Worm (Caenorhabditis elegans) whole organism, young adult: ENCODE results near the gene emc-1.
A peak's percentile ranks its signal among the peaks of the same experiment; 100 is the strongest.

Experiments used
- F10E7.11 ChIP-seq: sonication (generic microtip); optimal IDR thresholded peaks from 2 replicates; lab custom pipeline; 2017; ENCODE audit warnings: mild to moderate bottlenecking, missing genetic modification characterization, moderate library complexity, missing compliant biosample characterization
- F22D6.2 ChIP-seq: sonication (generic microtip); optimal IDR thresholded peaks from 2 replicates; lab custom pipeline; 2016; ENCODE audit warnings: mild to moderate bottlenecking, missing genetic modification characterization, missing compliant biosample characterization
- F52B5.7 ChIP-seq: sonication (generic microtip); optimal IDR thresholded peaks from 2 replicates; lab custom pipeline; 2016; ENCODE audit warnings: mild to moderate bottlenecking, missing genetic modification characterization, missing compliant biosample characterization
- T26A5.8 ChIP-seq: sonication (generic microtip); optimal IDR thresholded peaks from 2 replicates; lab custom pipeline; 2016; ENCODE audit warnings: missing genetic modification characterization, missing compliant biosample characterization
- Y53G8AR.9 ChIP-seq: fragments of 200-800 bp; sonication (Bioruptor generic); conservative IDR thresholded peaks from 2 replicates; pipeline ENCODE4 v1.3.6; 2022; ENCODE audit warnings: missing genetic modification reagents, missing genetic modification characterization, missing compliant biosample characterization
- Y56A3A.18 ChIP-seq: fragments of 200-800 bp; sonication (Bioruptor generic); IDR thresholded peaks from 2 replicates; pipeline ENCODE4 v1.3.6; 2022; ENCODE audit warnings: missing genetic modification reagents, missing genetic modification characterization, missing compliant biosample characterization
- Y95B8A.8 ChIP-seq: fragments of 200-800 bp; sonication (Bioruptor generic); IDR thresholded peaks from 2 replicates; pipeline ENCODE4 v1.3.6; 2022; ENCODE audit warnings: missing genetic modification reagents, missing genetic modification characterization, missing compliant biosample characterization
- aptf-2 ChIP-seq: fragments of 200-800 bp; sonication (Bioruptor generic); conservative IDR thresholded peaks from 2 replicates; pipeline ENCODE4 v1.3.6; 2022; ENCODE audit warnings: missing genetic modification reagents, missing genetic modification characterization, missing compliant biosample characterization
- aptf-3 ChIP-seq: fragments of 200-800 bp; sonication (Bioruptor generic); IDR thresholded peaks from 2 replicates; pipeline ENCODE4 v1.3.6; 2022; ENCODE audit warnings: missing genetic modification characterization, missing compliant biosample characterization
- athp-1 ChIP-seq: sonication (generic microtip); optimal IDR thresholded peaks from 2 replicates; lab custom pipeline; 2017; ENCODE audit warnings: mild to moderate bottlenecking, missing genetic modification characterization, missing compliant biosample characterization
- bed-1 ChIP-seq: fragments of 200-800 bp; sonication (Bioruptor generic); IDR thresholded peaks from 2 replicates; pipeline ENCODE4 v1.3.6; 2022; ENCODE audit warnings: missing genetic modification reagents, missing genetic modification characterization, missing compliant biosample characterization
- bed-2 ChIP-seq: fragments of 200-800 bp; sonication (Bioruptor generic); IDR thresholded peaks from 2 replicates; pipeline ENCODE4 v1.3.6; 2022; ENCODE audit warnings: missing genetic modification reagents, missing genetic modification characterization, missing compliant biosample characterization
- dpff-1 ChIP-seq: sonication (generic microtip); optimal IDR thresholded peaks from 2 replicates; lab custom pipeline; 2017; ENCODE audit warnings: mild to moderate bottlenecking, missing genetic modification characterization, missing compliant biosample characterization
- egl-18 ChIP-seq: fragments of 200-800 bp; sonication (Bioruptor generic); IDR thresholded peaks from 2 replicates; pipeline ENCODE4 v1.3.6; 2022; ENCODE audit warnings: missing genetic modification reagents, missing genetic modification characterization, missing compliant biosample characterization
- gei-17 ChIP-seq: fragments of 200-800 bp; sonication (Bioruptor generic); optimal IDR thresholded peaks from 2 replicates; lab custom pipeline; 2018; ENCODE audit warnings: mild to moderate bottlenecking, missing genetic modification characterization, missing compliant biosample characterization
- him-1 ChIP-seq: sonication (generic microtip); optimal IDR thresholded peaks from 2 replicates; lab custom pipeline; 2016; ENCODE audit warnings: missing genotype, missing genetic modification reagents, missing genetic modification characterization, missing compliant biosample characterization
- hmg-20 ChIP-seq: fragments of 200-800 bp; sonication (Bioruptor generic); IDR thresholded peaks from 2 replicates; pipeline ENCODE4 v1.3.6; 2022; ENCODE audit warnings: missing genetic modification reagents, missing genetic modification characterization, missing compliant biosample characterization
- hsf-1 ChIP-seq: fragments of 200-800 bp; sonication (Bioruptor generic); IDR thresholded peaks from 2 replicates; pipeline ENCODE4 v1.3.6; 2022; ENCODE audit warnings: missing genetic modification reagents, missing genetic modification characterization, missing compliant biosample characterization
- lag-1 ChIP-seq: fragments of 200-800 bp; sonication (Bioruptor generic); IDR thresholded peaks from 2 replicates; pipeline ENCODE4 v1.3.6; 2022; ENCODE audit warnings: missing genetic modification reagents, missing genetic modification characterization, missing compliant biosample characterization
- lin-26 ChIP-seq: fragments of 200-800 bp; sonication (Bioruptor generic); IDR thresholded peaks from 2 replicates; pipeline ENCODE4 v1.3.6; 2022; ENCODE audit warnings: missing genetic modification reagents, missing genetic modification characterization, missing compliant biosample characterization
- madf-3 ChIP-seq: fragments of 200-800 bp; sonication (Bioruptor generic); IDR thresholded peaks from 2 replicates; pipeline ENCODE4 v1.3.6; 2022; ENCODE audit warnings: missing genetic modification reagents, missing genetic modification characterization, missing compliant biosample characterization
- nfya-2 ChIP-seq: fragments of 200-800 bp; sonication (Bioruptor generic); IDR thresholded peaks from 2 replicates; pipeline ENCODE4 v1.3.6; 2022; ENCODE audit warnings: missing genetic modification reagents, missing genetic modification characterization, missing compliant biosample characterization
- nhr-179 ChIP-seq: sonication (generic microtip); optimal IDR thresholded peaks from 2 replicates; lab custom pipeline; 2016; ENCODE audit warnings: mild to moderate bottlenecking, missing genetic modification characterization, missing compliant biosample characterization
- nhr-27 ChIP-seq: fragments of 200-800 bp; sonication (Bioruptor generic); optimal IDR thresholded peaks from 2 replicates; lab custom pipeline; 2018; ENCODE audit warnings: mild to moderate bottlenecking, missing genetic modification characterization, moderate library complexity, missing compliant biosample characterization
- repo-1 ChIP-seq: sonication (generic microtip); optimal IDR thresholded peaks from 2 replicates; lab custom pipeline; 2017; ENCODE audit warnings: mild to moderate bottlenecking, missing genetic modification characterization, missing compliant biosample characterization
- snpc-1.3 ChIP-seq: sonication (generic microtip); optimal IDR thresholded peaks from 2 replicates; lab custom pipeline; 2017; ENCODE audit warnings: missing genetic modification characterization, mild to moderate bottlenecking, missing compliant biosample characterization, antibody characterized with exemption, moderate library complexity, missing genotype, missing genetic modification reagents; ENCODE audit not compliant: insufficient read depth
- sptf-2 ChIP-seq: fragments of 200-800 bp; sonication (Bioruptor generic); optimal IDR thresholded peaks from 2 replicates; lab custom pipeline; 2018; ENCODE audit warnings: mild to moderate bottlenecking, missing genetic modification characterization, missing compliant biosample characterization
- tbx-9 ChIP-seq: sonication (generic microtip); optimal IDR thresholded peaks from 2 replicates; lab custom pipeline; 2016; ENCODE audit warnings: borderline replicate concordance, missing genetic modification characterization, inconsistent platforms, missing compliant biosample characterization
- zfh-2 ChIP-seq: fragments of 200-800 bp; sonication (Bioruptor generic); conservative IDR thresholded peaks from 2 replicates; pipeline ENCODE4 v1.3.6; 2022; ENCODE audit warnings: missing genetic modification reagents, missing genetic modification characterization, missing compliant biosample characterization
- ztf-25 ChIP-seq: fragments of 200-800 bp; sonication (Bioruptor generic); IDR thresholded peaks from 2 replicates; pipeline ENCODE4 v1.3.6; 2022; ENCODE audit warnings: missing genetic modification reagents, missing genetic modification characterization, missing compliant biosample characterization
- ztf-26 ChIP-seq: sonication (generic microtip); optimal IDR thresholded peaks from 2 replicates; lab custom pipeline; 2017; ENCODE audit warnings: missing genetic modification characterization, missing compliant biosample characterization
- ztf-3 ChIP-seq: fragments of 200-800 bp; sonication (Bioruptor generic); optimal IDR thresholded peaks from 2 replicates; lab custom pipeline; 2018; ENCODE audit warnings: mild to moderate bottlenecking, missing genetic modification characterization, missing compliant biosample characterization
- ztf-6 ChIP-seq: fragments of 200-800 bp; sonication (Bioruptor generic); IDR thresholded peaks from 2 replicates; pipeline ENCODE4 v1.3.6; 2022; ENCODE audit warnings: missing genetic modification reagents, missing genetic modification characterization, missing compliant biosample characterization

The emc-1 gene

ce11 chrII:1446696-1447293 is 53.3 kb downstream of the emc-1 start, which contains the start of gene Y51H7C.12:
Y51H7C.12 (minus strand) TSS chrII:1446746.
- peak; percentile 90 for TF ChIP-seq aptf-2
- TF ChIP-seq, all 124 proteins: peak for 1; not testable (repeated sequence) for 123

DNA sequence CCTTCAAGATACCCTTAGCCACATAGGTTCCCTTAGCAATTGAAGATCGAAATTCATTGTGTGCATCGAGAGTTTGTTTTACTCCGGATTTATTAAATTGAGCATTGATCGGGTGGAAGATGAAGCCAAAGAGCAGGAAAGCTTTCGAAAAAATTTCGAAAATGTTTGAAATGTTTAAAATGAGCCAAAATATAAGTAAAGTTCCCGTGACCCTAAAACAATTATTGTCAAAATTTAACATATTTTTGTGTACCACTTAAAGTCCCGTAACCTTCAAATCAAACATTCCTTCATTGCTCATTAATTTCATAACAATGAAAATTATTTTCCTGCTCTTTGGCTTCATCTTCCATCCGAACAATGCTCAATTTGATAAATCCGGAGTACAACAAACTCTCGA is 55.2 kb downstream of the emc-1 start, which contains the start of gene scl-17:
scl-17 (plus strand) TSS at position 301 of the 400 bp plus-strand sequence.
- TF ChIP-seq dpff-1 (tag; lab: Kevin White, UChicago) (no peak), athp-1 (tag; lab: Kevin White, UChicago) (no peak), gei-17 (no peak), ztf-3 (GFP tag; lab: Kevin White, UChicago) (no peak), madf-3 (no peak), lag-1 (no peak), ztf-26 (tag; lab: Kevin White, UChicago) (no peak), ztf-25 (GFP tag; lab: Robert Waterston, UW) (no peak), Y56A3A.18 (no peak), Y95B8A.8 (GFP tag; lab: Robert Waterston, UW) (no peak), F52B5.7 (no peak), sptf-2 (no peak), snpc-1.3 (tag; lab: Kevin White, UChicago) (no peak), ztf-6 (no peak), aptf-3 (GFP tag; lab: Robert Waterston, UW) (no peak), F10E7.11 (tag; lab: Kevin White, UChicago) (no peak), bed-2 (GFP tag; lab: Robert Waterston, UW) (no peak), bed-1 (no peak), nhr-179 (tag; lab: Kevin White, UChicago) (no peak)

ce11 chrII:1441479-1441878 is 58.7 kb downstream of the emc-1 start:
- TF ChIP-seq nfya-2 (GFP tag; lab: Robert Waterston, UW), result no peak
- TF ChIP-seq zfh-2, result no peak
- TF ChIP-seq hmg-20 (GFP tag; lab: Robert Waterston, UW), result no peak
- no peak for TF ChIP-seq T26A5.8 (tag; lab: Kevin White, UChicago)
- TF ChIP-seq tbx-9 (tag; lab: Kevin White, UChicago), result no peak
- no peak for TF ChIP-seq hsf-1 (GFP tag; lab: Robert Waterston, UW)
- no peak for TF ChIP-seq nhr-27 (tag; lab: Kevin White, UChicago)
- no peak for TF ChIP-seq egl-18 (GFP tag; lab: Robert Waterston, UW)
- no peak for TF ChIP-seq Y53G8AR.9
- TF ChIP-seq repo-1 (tag; lab: Kevin White, UChicago), result no peak
- no peak for TF ChIP-seq F22D6.2 (tag; lab: Kevin White, UChicago)
- no peak for TF ChIP-seq aptf-2
- no peak for TF ChIP-seq him-1
- no peak for TF ChIP-seq lin-26 (GFP tag; lab: Robert Waterston, UW)
- TF ChIP-seq F10E7.11 (tag; lab: Kevin White, UChicago), result no peak
- TF ChIP-seq, all 124 proteins: peak for 0
